Worm (Caenorhabditis elegans) whole organism, L1 larva: ENCODE results near the gene madf-9.

Source experiments
- C34B4.2 ChIP-seq: sonication (generic microtip); optimal IDR thresholded peaks from 2 replicates; lab custom pipeline; 2017; ENCODE audit warnings: mild to moderate bottlenecking, missing genetic modification characterization, missing compliant biosample characterization
- aly-2 ChIP-seq: fragments of 150-350 bp; optimal IDR thresholded peaks from 2 replicates; lab custom pipeline; 2014; ENCODE audit warnings: missing biosample characterization, missing genetic modification characterization
- ama-1 ChIP-seq: fragments of 150-350 bp; optimal IDR thresholded peaks from 2 replicates; lab custom pipeline; 2014
- ceh-82 ChIP-seq, 3 experiments: fragments of 150-350 bp in 1 of 3; sonication (generic microtip) in 2 of 3; optimal IDR thresholded peaks; 2 replicates each; lab custom pipeline; 2014 to 2017; ENCODE audit warnings: missing biosample characterization in 3 of 3, missing genetic modification characterization in 3 of 3
- ceh-88 ChIP-seq: fragments of 200-800 bp; sonication (Bioruptor generic); IDR thresholded peaks from 2 replicates; pipeline ENCODE4 v1.3.6; 2022; ENCODE audit warnings: missing genetic modification characterization, missing compliant biosample characterization
- ceh-90 ChIP-seq: sonication (generic microtip); optimal IDR thresholded peaks from 2 replicates; lab custom pipeline; 2016; ENCODE audit warnings: missing genetic modification characterization, missing compliant biosample characterization
- dpl-1 ChIP-seq, 3 experiments: fragments of 150-350 bp in 2 of 3; sonication (generic microtip) in 1 of 3; optimal IDR thresholded peaks; 2 replicates each; lab custom pipeline; 2014 to 2017; ENCODE audit warnings: missing biosample characterization in 3 of 3, missing genetic modification characterization in 3 of 3, missing genetic modification reagents in 3 of 3
- efl-1 ChIP-seq, 4 experiments: fragments of 150-350 bp; optimal IDR thresholded peaks in 3 of 4; peaks in 1 of 4; 1 replicate in 1 of 4; 2 replicates in 3 of 4; lab custom pipeline; 2014; ENCODE audit warnings: missing biosample characterization in 2 of 4, missing genetic modification characterization in 2 of 4, missing genetic modification reagents in 2 of 4
- egl-13 ChIP-seq: sonication (generic microtip); optimal IDR thresholded peaks from 2 replicates; lab custom pipeline; 2016; ENCODE audit warnings: missing genotype, missing genetic modification reagents, missing genetic modification characterization, missing compliant biosample characterization
- elt-3 ChIP-seq, 6 experiments: fragments of 150-350 bp in 1 of 6; sonication (generic microtip); optimal IDR thresholded peaks; 2 replicates each; lab custom pipeline; 2017 to 2018; ENCODE audit warnings: missing biosample characterization in 6 of 6, missing genetic modification characterization in 6 of 6, inconsistent platforms in 1 of 6
- fkh-4 ChIP-seq: sonication (generic microtip); optimal IDR thresholded peaks from 2 replicates; lab custom pipeline; 2016; ENCODE audit warnings: missing compliant biosample characterization, missing genetic modification characterization, borderline replicate concordance
- fos-1 ChIP-seq: fragments of 150-350 bp; optimal IDR thresholded peaks from 2 replicates; lab custom pipeline; 2014; ENCODE audit warnings: missing biosample characterization, missing genetic modification characterization
- grh-1 ChIP-seq: fragments of 200-800 bp; sonication (Bioruptor generic); IDR thresholded peaks from 2 replicates; pipeline ENCODE4 v1.3.6; 2022; ENCODE audit warnings: missing genetic modification reagents, missing genetic modification characterization, missing compliant biosample characterization
- hlh-4 ChIP-seq: sonication (generic microtip); optimal IDR thresholded peaks from 2 replicates; lab custom pipeline; 2016; ENCODE audit warnings: mild to moderate bottlenecking, missing genetic modification characterization, missing compliant biosample characterization
- irx-1 ChIP-seq: sonication (generic microtip); optimal IDR thresholded peaks from 2 replicates; lab custom pipeline; 2016; ENCODE audit warnings: missing genetic modification characterization, missing compliant biosample characterization
- lin-14 ChIP-seq: fragments of 200-800 bp; sonication (Bioruptor generic); optimal IDR thresholded peaks from 2 replicates; lab custom pipeline; 2018; ENCODE audit warnings: mild to moderate bottlenecking, missing genetic modification characterization, moderate library complexity, missing compliant biosample characterization
- lin-15B ChIP-seq: fragments of 150-350 bp; sonication (generic microtip); optimal IDR thresholded peaks from 3 replicates; lab custom pipeline; 2014; ENCODE audit warnings: missing biosample characterization, missing genetic modification characterization
- lsy-2 ChIP-seq, 2 experiments: fragments of 150-350 bp; optimal IDR thresholded peaks; 2 replicates each; lab custom pipeline; 2014; ENCODE audit warnings: missing biosample characterization in 2 of 2, missing genetic modification characterization in 2 of 2
- mab-9 ChIP-seq: fragments of 200-800 bp; sonication (Bioruptor generic); IDR thresholded peaks from 2 replicates; pipeline ENCODE4 v1.3.6; 2022; ENCODE audit warnings: missing genetic modification reagents, missing genetic modification characterization, missing compliant biosample characterization
- mdl-1 ChIP-seq, 2 experiments: fragments of 150-350 bp; optimal IDR thresholded peaks; 2 replicates each; lab custom pipeline; 2014 to 2017; ENCODE audit warnings: missing biosample characterization in 2 of 2, missing genetic modification characterization in 2 of 2, inconsistent platforms in 1 of 2
- mef-2 ChIP-seq: fragments of 150-350 bp; optimal IDR thresholded peaks from 2 replicates; lab custom pipeline; 2014; ENCODE audit warnings: missing biosample characterization, missing genetic modification characterization
- mep-1 ChIP-seq: fragments of 150-350 bp; optimal IDR thresholded peaks from 2 replicates; lab custom pipeline; 2014; ENCODE audit warnings: missing biosample characterization, missing genetic modification characterization
- nhr-19 ChIP-seq: fragments of 200-800 bp; sonication (Bioruptor generic); conservative IDR thresholded peaks from 2 replicates; pipeline ENCODE4 v1.3.6; 2022; ENCODE audit warnings: missing genetic modification characterization, missing compliant biosample characterization
- nhr-20 ChIP-seq: sonication (generic microtip); optimal IDR thresholded peaks from 2 replicates; lab custom pipeline; 2016; ENCODE audit warnings: mild to moderate bottlenecking, missing genetic modification characterization, missing compliant biosample characterization
- nhr-47 ChIP-seq: sonication (generic microtip); optimal IDR thresholded peaks from 2 replicates; lab custom pipeline; 2016; ENCODE audit warnings: mild to moderate bottlenecking, missing genetic modification characterization, moderate library complexity, missing compliant biosample characterization
- nhr-71 ChIP-seq: sonication (generic microtip); optimal IDR thresholded peaks from 2 replicates; lab custom pipeline; 2016; ENCODE audit warnings: mild to moderate bottlenecking, missing genetic modification characterization, moderate library complexity, missing compliant biosample characterization
- nhr-77 ChIP-seq: fragments of 150-350 bp; optimal IDR thresholded peaks from 2 replicates; lab custom pipeline; 2014; ENCODE audit warnings: missing biosample characterization, missing genetic modification characterization
- nhr-84 ChIP-seq: sonication (generic microtip); optimal IDR thresholded peaks from 2 replicates; lab custom pipeline; 2017; ENCODE audit warnings: missing biosample characterization, missing genetic modification characterization
- nhr-85 ChIP-seq: sonication (generic microtip); peaks from one replicate; lab custom pipeline; 2016; ENCODE audit warnings: missing genetic modification characterization, inconsistent platforms, missing compliant biosample characterization
- nhr-90 ChIP-seq: sonication (generic microtip); optimal IDR thresholded peaks from 2 replicates; lab custom pipeline; 2016; ENCODE audit warnings: mild to moderate bottlenecking, missing genetic modification characterization, missing compliant biosample characterization; ENCODE audit not compliant: poor library complexity
- pax-3 ChIP-seq: fragments of 200-800 bp; sonication (Bioruptor generic); optimal IDR thresholded peaks from 2 replicates; lab custom pipeline; 2018; ENCODE audit warnings: mild to moderate bottlenecking, missing genetic modification characterization, moderate library complexity, missing compliant biosample characterization
- pqm-1 ChIP-seq: sonication (generic microtip); optimal IDR thresholded peaks from 3 replicates; lab custom pipeline; 2017; ENCODE audit warnings: missing biosample characterization, missing genetic modification characterization
- skn-1 ChIP-seq: fragments of 150-350 bp; optimal IDR thresholded peaks from 2 replicates; lab custom pipeline; 2014; ENCODE audit warnings: missing biosample characterization, missing genetic modification characterization
- snu-23 ChIP-seq: sonication (generic microtip); optimal IDR thresholded peaks from 2 replicates; lab custom pipeline; 2016; ENCODE audit warnings: missing genetic modification characterization, missing compliant biosample characterization
- sox-4 ChIP-seq: sonication (generic microtip); optimal IDR thresholded peaks from 2 replicates; lab custom pipeline; 2016; ENCODE audit warnings: missing genetic modification characterization, missing compliant biosample characterization
- sup-37 ChIP-seq: fragments of 200-800 bp; sonication (Bioruptor generic); optimal IDR thresholded peaks from 2 replicates; lab custom pipeline; 2018; ENCODE audit warnings: mild to moderate bottlenecking, missing genetic modification characterization, missing compliant biosample characterization
- swsn-7 ChIP-seq: sonication (generic microtip); optimal IDR thresholded peaks from 2 replicates; lab custom pipeline; 2016; ENCODE audit warnings: missing genetic modification characterization, missing compliant biosample characterization
- tbx-2 ChIP-seq: sonication (generic microtip); optimal IDR thresholded peaks from 2 replicates; lab custom pipeline; 2016; ENCODE audit warnings: missing genetic modification characterization, missing compliant biosample characterization
- unc-130 ChIP-seq: fragments of 150-350 bp; optimal IDR thresholded peaks from 2 replicates; lab custom pipeline; 2017; ENCODE audit warnings: missing biosample characterization, missing genetic modification characterization, inconsistent platforms
- unc-30 ChIP-seq: sonication (generic microtip); optimal IDR thresholded peaks from 2 replicates; lab custom pipeline; 2017; ENCODE audit warnings: missing biosample characterization, missing genetic modification characterization
- unc-86 ChIP-seq: sonication (generic microtip); optimal IDR thresholded peaks from 2 replicates; lab custom pipeline; 2016; ENCODE audit warnings: missing genetic modification characterization, missing compliant biosample characterization
- unc-98 ChIP-seq: fragments of 200-800 bp; sonication (Bioruptor generic); IDR thresholded peaks from 2 replicates; pipeline ENCODE4 v1.3.6; 2022; ENCODE audit warnings: missing genetic modification characterization, missing compliant biosample characterization
- xbp-1 ChIP-seq: sonication (generic microtip); optimal IDR thresholded peaks from 2 replicates; lab custom pipeline; 2016; ENCODE audit warnings: missing genetic modification characterization, missing compliant biosample characterization
- ztf-4 ChIP-seq: fragments of 150-350 bp; optimal IDR thresholded peaks from 2 replicates; lab custom pipeline; 2014; ENCODE audit warnings: missing biosample characterization, missing genetic modification characterization

The madf-9 gene

DNA sequence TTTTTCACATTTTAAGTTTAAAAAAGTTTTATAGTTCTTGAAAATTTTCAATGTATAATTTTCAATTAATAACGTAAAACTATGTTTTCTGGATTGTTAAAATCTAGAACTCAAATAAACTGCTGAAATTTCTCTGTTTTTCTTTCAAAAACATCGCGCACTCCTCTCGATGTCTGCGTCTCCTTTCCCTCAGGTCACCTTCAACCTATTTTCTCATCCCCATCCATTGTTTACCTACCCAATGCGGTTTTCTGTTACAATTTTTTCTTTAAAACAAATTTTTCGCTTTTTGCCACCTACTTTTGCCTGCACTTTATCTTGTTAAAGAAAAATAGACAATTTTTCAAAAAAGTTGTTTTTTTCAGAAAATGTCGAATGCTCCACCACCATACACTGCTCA is 3.6 kb upstream of the madf-9 start, which contains the start of gene ZC416.2 (continued):
- TF ChIP-seq fos-1: no peak
- TF ChIP-seq skn-1 (tag; lab: Kevin White, UChicago): peak; percentile 13
- TF ChIP-seq ztf-4 (tag; lab: Kevin White, UChicago): no peak
- TF ChIP-seq, all 84 proteins: peak for 4

DNA sequence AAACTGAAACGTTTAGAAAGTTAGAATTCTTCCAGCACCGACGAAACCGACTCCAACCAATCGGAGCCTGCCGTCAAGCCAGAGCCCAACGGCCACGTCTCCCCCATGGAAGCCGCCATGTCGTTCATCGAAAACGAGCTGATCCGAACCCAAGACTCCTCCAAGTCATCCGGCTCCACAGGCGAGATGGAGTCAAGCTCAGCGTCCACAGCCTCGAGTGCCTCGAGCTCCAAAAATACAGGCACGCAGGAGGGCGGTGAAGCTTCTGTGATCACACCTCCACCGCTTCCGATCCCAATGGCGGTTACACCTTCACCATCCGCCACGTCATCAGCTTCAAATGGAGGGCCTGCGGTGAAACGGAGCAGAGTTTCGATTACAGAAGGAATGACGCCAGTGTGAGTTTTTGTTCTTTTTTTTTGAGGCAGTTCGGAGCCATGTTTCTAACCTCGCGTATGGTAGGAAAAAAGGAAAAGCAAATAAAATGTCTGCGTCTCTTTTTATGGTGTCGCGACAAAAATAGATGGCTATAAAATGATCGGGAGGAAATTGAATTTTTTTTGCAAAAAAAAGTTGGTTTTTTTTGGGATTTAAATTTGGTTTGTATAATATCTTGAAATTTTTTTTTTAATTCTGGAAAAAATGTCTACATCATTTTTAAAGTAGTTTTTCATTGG is 1.5 kb downstream of the madf-9 start:
- no peak for TF ChIP-seq fkh-4 (tag; lab: Kevin White, UChicago)
- no peak for TF ChIP-seq xbp-1 (tag; lab: Kevin White, UChicago)
- TF ChIP-seq unc-98 (GFP tag; lab: Robert Waterston, UW): no peak
- no peak for TF ChIP-seq hlh-4 (tag; lab: Kevin White, UChicago)
- TF ChIP-seq efl-1 (optimal IDR thresholded peaks at IDR 0.05; lab: Kevin White, UChicago): no peak
- TF ChIP-seq efl-1 (GFP tag; optimal IDR thresholded peaks at IDR 0.05 in 1 of 2; lab: Kevin White, UChicago): peak; percentile 13 to 92
- TF ChIP-seq fos-1: no peak
- no peak for TF ChIP-seq nhr-20 (tag; lab: Kevin White, UChicago)
- no peak for TF ChIP-seq egl-13 (tag; lab: Kevin White, UChicago)
- TF ChIP-seq pax-3 (tag; lab: Kevin White, UChicago): no peak
- peak in 1 of 3 experiments; percentile 15 for TF ChIP-seq dpl-1 (GFP tag; optimal IDR thresholded peaks at IDR 0.05; lab: Kevin White, UChicago)
- no peak for TF ChIP-seq elt-3 (tag; optimal IDR thresholded peaks at IDR 0.05; lab: Kevin White, UChicago)
- no peak for TF ChIP-seq ceh-82 (tag; optimal IDR thresholded peaks at IDR 0.05; lab: Kevin White, UChicago)
- TF ChIP-seq lin-15B: no peak

DNA sequence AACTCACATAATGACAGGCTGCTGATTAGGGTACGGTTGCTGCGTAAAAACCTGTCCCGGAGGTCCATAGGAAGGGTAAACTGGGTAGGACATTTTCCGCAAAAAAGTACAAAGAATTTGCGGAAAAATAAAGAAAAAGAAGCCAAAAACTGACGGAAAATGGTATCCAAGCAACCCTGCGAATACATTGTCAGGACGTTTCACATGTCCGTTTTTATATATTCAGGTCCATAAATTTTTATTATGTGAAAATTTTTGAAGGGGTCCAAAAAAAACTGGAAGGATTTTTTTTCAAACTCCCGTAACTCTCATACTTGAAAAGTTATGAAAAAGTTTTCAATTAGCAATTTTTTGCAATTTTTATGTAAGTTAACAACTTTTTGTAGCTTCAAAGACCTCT is 5.3 kb downstream of the madf-9 start, which contains the start of gene CC8.3:
Gene CC8.3 (minus strand): TSS at position 101 of the 400 bp plus-strand sequence.
- TF ChIP-seq xbp-1 (tag; lab: Kevin White, UChicago) (no peak), C34B4.2 (tag; lab: Kevin White, UChicago) (no peak), nhr-71 (no peak), pqm-1 (tag; lab: Kevin White, UChicago) (no peak), unc-30 (no peak), ama-1 (lab: Kevin White, UChicago) (no peak), grh-1 (no peak), nhr-85 (no peak), dpl-1 (GFP tag; optimal IDR thresholded peaks at IDR 0.05; lab: Kevin White, UChicago) (no peak), efl-1 (optimal IDR thresholded peaks at IDR 0.05; lab: Kevin White, UChicago) (no peak), efl-1 (GFP tag; optimal IDR thresholded peaks at IDR 0.05 in 1 of 2; lab: Kevin White, UChicago) (no peak), sox-4 (tag; lab: Kevin White, UChicago) (no peak), nhr-84 (tag; lab: Kevin White, UChicago) (no peak), ceh-90 (tag; lab: Kevin White, UChicago) (no peak), irx-1 (tag; lab: Kevin White, UChicago) (no peak), unc-130 (tag; lab: Kevin White, UChicago) (no peak), mab-9 (GFP tag; lab: Robert Waterston, UW) (no peak), mef-2 (tag; lab: Kevin White, UChicago) (no peak), nhr-77 (tag; lab: Kevin White, UChicago) (no peak)

DNA sequence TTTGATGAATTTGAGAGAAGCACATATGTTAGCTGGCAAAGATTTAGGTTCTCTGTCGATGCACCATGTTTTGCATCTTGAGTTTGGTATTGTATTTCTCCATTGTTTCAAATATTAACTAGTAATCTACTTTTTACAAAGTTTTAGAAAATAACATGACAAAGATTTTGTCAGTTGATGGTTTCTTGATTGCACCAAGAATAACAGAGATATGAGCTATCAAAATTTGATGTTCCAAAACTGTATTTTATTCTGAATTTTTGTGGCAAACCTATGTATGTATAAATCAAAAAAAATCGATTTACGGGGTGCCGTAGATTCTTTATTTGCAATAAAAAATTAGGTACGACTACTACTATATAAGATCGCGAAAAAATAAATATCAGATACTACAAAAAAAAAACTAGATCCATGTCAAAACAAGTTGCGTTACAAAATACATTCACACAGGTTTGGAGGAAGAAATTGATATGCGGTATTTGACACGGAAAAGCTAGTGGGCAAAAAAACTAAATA is 8.0 kb downstream of the madf-9 start:
- TF ChIP-seq nhr-85 (peak; percentile 62), sup-37 (GFP tag; lab: Kevin White, UChicago) (no peak), unc-130 (tag; lab: Kevin White, UChicago) (no peak), nhr-90 (tag; lab: Kevin White, UChicago) (peak; percentile 13), mdl-1 (tag; optimal IDR thresholded peaks at IDR 0.05; lab: Kevin White, UChicago) (no peak), snu-23 (GFP tag; lab: Kevin White, UChicago) (peak; percentile 32), nhr-47 (tag; lab: Kevin White, UChicago) (peak; percentile 9), aly-2 (tag; lab: Kevin White, UChicago) (peak; percentile 83), nhr-84 (tag; lab: Kevin White, UChicago) (no peak), efl-1 (optimal IDR thresholded peaks at IDR 0.05; lab: Kevin White, UChicago) (no peak), efl-1 (GFP tag; optimal IDR thresholded peaks at IDR 0.05 in 1 of 2; lab: Kevin White, UChicago) (peak in 1 of 2 experiments; percentile 79), lin-15B (no peak), ceh-88 (GFP tag; lab: Robert Waterston, UW) (0 out of 2 replicates have a peak, but pooled peaks have one; percentile 32), pax-3 (tag; lab: Kevin White, UChicago) (peak; percentile 19), elt-3 (tag; optimal IDR thresholded peaks at IDR 0.05; lab: Kevin White, UChicago) (no peak), mep-1 (tag; lab: Kevin White, UChicago) (peak; percentile 6), ama-1 (lab: Kevin White, UChicago) (peak; percentile 26), ztf-4 (tag; lab: Kevin White, UChicago) (peak; percentile 90), lsy-2 (tag; optimal IDR thresholded peaks at IDR 0.05; lab: Kevin White, UChicago) (peak in 1 of 2 experiments; percentile 66), nhr-19 (GFP tag; lab: Robert Waterston, UW) (no peak), nhr-20 (tag; lab: Kevin White, UChicago) (peak; percentile 8), tbx-2 (tag; lab: Kevin White, UChicago) (peak; percentile 18), lin-14 (GFP tag; lab: Kevin White, UChicago) (peak; percentile 13), swsn-7 (tag; lab: Kevin White, UChicago) (no peak), unc-86 (no peak)
